Fruit fly (Drosophila melanogaster): ENCODE data around the gene bru3.

dm6 chr3L:13842140-13842539, 38.9 kb upstream of the bru3 start, which contains the start of gene CG8757:
- no peak for TF ChIP-seq CG17806 (tag; optimal IDR thresholded peaks at IDR 0.05)
- no peak for TF ChIP-seq gl (tag; optimal IDR thresholded peaks at IDR 0.05)
- no peak for TF ChIP-seq Pif1B (GFP tag; optimal IDR thresholded peaks at IDR 0.05)
- no peak for TF ChIP-seq CG8159 (tag; optimal IDR thresholded peaks at IDR 0.05)
- TF ChIP-seq EcR (GFP tag; optimal IDR thresholded peaks at IDR 0.05): no peak

Measured in whole organism, pupa.